Fruit fly (Drosophila melanogaster) whole organism, embryonic: Measurements from ENCODE around the gene yl.

ENCODE experiments used
- BEAF-32 ChIP-seq: fragments of 200-800 bp; sonication (Bioruptor generic); optimal IDR thresholded peaks from 3 replicates; lab custom pipeline; 2017; ENCODE audit warnings: missing biosample characterization, missing genetic modification characterization, mild to moderate bottlenecking, moderate library complexity, missing genetic modification reagents
- Bgb ChIP-seq: fragments of 200-800 bp; sonication (Bioruptor generic); IDR thresholded peaks from 2 replicates; pipeline ENCODE4 v1.3.6; 2022; ENCODE audit warnings: missing biosample characterization, missing genetic modification characterization; ENCODE audit not compliant: partially characterized antibody
- BtbVII ChIP-seq: fragments of 200-800 bp; sonication (Bioruptor generic); optimal IDR thresholded peaks from 3 replicates; lab custom pipeline; 2017; ENCODE audit warnings: missing biosample characterization, mild to moderate bottlenecking, missing genetic modification characterization
- Bteb2 ChIP-seq: fragments of 200-800 bp; sonication (Bioruptor generic); optimal IDR thresholded peaks from 2 replicates; lab custom pipeline; 2016; ENCODE audit warnings: missing biosample characterization, missing genetic modification characterization
- CG12391 ChIP-seq: fragments of 200-800 bp; sonication (Bioruptor generic); optimal IDR thresholded peaks from 3 replicates; lab custom pipeline; 2018; ENCODE audit warnings: missing biosample characterization, mild to moderate bottlenecking, missing genetic modification characterization, moderate library complexity
- CG15514 ChIP-seq: fragments of 200-800 bp; sonication (Bioruptor generic); optimal IDR thresholded peaks from 3 replicates; lab custom pipeline; 2017; ENCODE audit warnings: missing biosample characterization, missing genetic modification characterization, mild to moderate bottlenecking, moderate library complexity, missing genetic modification reagents
- CG1602 ChIP-seq: fragments of 200-800 bp; sonication (Bioruptor generic); optimal IDR thresholded peaks from 3 replicates; lab custom pipeline; 2016; ENCODE audit warnings: missing biosample characterization, missing genetic modification characterization
- CG18764 ChIP-seq: fragments of 200-800 bp; sonication (Bioruptor generic); optimal IDR thresholded peaks from 3 replicates; lab custom pipeline; 2016; ENCODE audit warnings: missing biosample characterization, missing genetic modification characterization
- CG33557 ChIP-seq: fragments of 200-800 bp; sonication (Bioruptor generic); optimal IDR thresholded peaks from 2 replicates; lab custom pipeline; 2019; ENCODE audit warnings: missing biosample characterization, mild to moderate bottlenecking, missing genetic modification characterization, moderate library complexity
- CG3847 ChIP-seq: fragments of 200-800 bp; sonication (Bioruptor generic); IDR thresholded peaks from 2 replicates; pipeline ENCODE4 v1.3.6; 2022; ENCODE audit warnings: missing biosample characterization, missing genetic modification characterization
- CG6175 ChIP-seq: fragments of 200-800 bp; sonication (Bioruptor generic); IDR thresholded peaks from 3 replicates; pipeline ENCODE4 v1.3.6; 2022; ENCODE audit warnings: missing biosample characterization, missing genetic modification characterization
- CG6854 ChIP-seq: fragments of 200-800 bp; sonication (Bioruptor generic); optimal IDR thresholded peaks from 3 replicates; lab custom pipeline; 2017; ENCODE audit warnings: missing biosample characterization, mild to moderate bottlenecking, missing genetic modification characterization
- Dip2 ChIP-seq: fragments of 200-800 bp; sonication (Bioruptor generic); IDR thresholded peaks from 2 replicates; pipeline ENCODE4 v1.3.6; 2022; ENCODE audit warnings: missing biosample characterization, missing genetic modification characterization
- Dip3 ChIP-seq: fragments of 200-800 bp; sonication (Bioruptor generic); optimal IDR thresholded peaks from 3 replicates; lab custom pipeline; 2016; ENCODE audit warnings: missing biosample characterization, missing genetic modification characterization
- Dp ChIP-seq: fragments of 200-800 bp; sonication (Bioruptor generic); optimal IDR thresholded peaks from 2 replicates; lab custom pipeline; 2018; ENCODE audit warnings: missing biosample characterization, mild to moderate bottlenecking, missing genetic modification characterization, moderate library complexity
- HLH54F ChIP-seq: fragments of 200-800 bp; sonication (Bioruptor generic); optimal IDR thresholded peaks from 3 replicates; lab custom pipeline; 2016; ENCODE audit warnings: missing biosample characterization, missing genetic modification characterization
- HmgZ ChIP-seq: fragments of 200-800 bp; sonication (Bioruptor generic); optimal IDR thresholded peaks from 2 replicates; lab custom pipeline; 2018; ENCODE audit warnings: missing biosample characterization, mild to moderate bottlenecking, missing genetic modification characterization
- MBD-R2 ChIP-seq: fragments of 200-800 bp; sonication (Bioruptor generic); IDR thresholded peaks from 2 replicates; pipeline ENCODE4 v1.3.6; 2022; ENCODE audit warnings: missing biosample characterization, missing genetic modification characterization
- MESR4 ChIP-seq: fragments of 200-800 bp; sonication (Bioruptor generic); optimal IDR thresholded peaks from 2 replicates; lab custom pipeline; 2018; ENCODE audit warnings: missing biosample characterization, mild to moderate bottlenecking, missing genetic modification characterization, moderate library complexity
- Myb ChIP-seq: fragments of 200-800 bp; sonication (Bioruptor generic); optimal IDR thresholded peaks from 2 replicates; lab custom pipeline; 2016; ENCODE audit warnings: missing biosample characterization, missing genetic modification characterization
- Oaz ChIP-seq: fragments of 200-800 bp; sonication (Bioruptor generic); IDR thresholded peaks from 2 replicates; pipeline ENCODE4 v1.3.6; 2022; ENCODE audit warnings: missing biosample characterization, missing genetic modification characterization
- Sry-β ChIP-seq: fragments of 200-800 bp; sonication (Bioruptor generic); optimal IDR thresholded peaks from 2 replicates; lab custom pipeline; 2018; ENCODE audit warnings: missing biosample characterization, mild to moderate bottlenecking, missing genetic modification characterization, moderate library complexity
- ato ChIP-seq: fragments of 200-800 bp; sonication (Bioruptor generic); IDR thresholded peaks from 2 replicates; pipeline ENCODE4 v1.3.6; 2022; ENCODE audit warnings: missing biosample characterization, missing genetic modification characterization; ENCODE audit not compliant: partially characterized antibody
- bcd ChIP-seq: fragments of 200-800 bp; sonication (Bioruptor generic); optimal IDR thresholded peaks from 2 replicates; lab custom pipeline; 2017; ENCODE audit warnings: missing biosample characterization, mild to moderate bottlenecking, missing genetic modification characterization
- corto ChIP-seq: fragments of 200-800 bp; sonication (Bioruptor generic); optimal IDR thresholded peaks from 2 replicates; lab custom pipeline; 2016; ENCODE audit warnings: missing biosample characterization, mild to moderate bottlenecking, missing genetic modification characterization, moderate library complexity
- crp ChIP-seq, 2 experiments: fragments of 200-800 bp; sonication (Bioruptor generic); optimal IDR thresholded peaks; 2 replicates in 1 of 2; 3 replicates in 1 of 2; lab custom pipeline; 2017; ENCODE audit warnings: missing biosample characterization in 2 of 2, missing genetic modification characterization in 2 of 2, mild to moderate bottlenecking in 1 of 2, moderate library complexity in 1 of 2
- cwo ChIP-seq: fragments of 200-800 bp; sonication (Bioruptor generic); optimal IDR thresholded peaks from 3 replicates; lab custom pipeline; 2017; ENCODE audit warnings: missing biosample characterization, missing genetic modification characterization, mild to moderate bottlenecking, moderate library complexity, missing genetic modification reagents
- dpn ChIP-seq, 2 experiments: fragments of 200-800 bp; sonication (Bioruptor generic); optimal IDR thresholded peaks; 3 replicates each; lab custom pipeline; 2016; ENCODE audit warnings: missing biosample characterization in 2 of 2, missing genetic modification characterization in 2 of 2
- eve ChIP-seq, 2 experiments: fragments of >200 bp; optimal IDR thresholded peaks; 2 replicates each; lab custom pipeline; 2017; ENCODE audit warnings: missing biosample characterization in 2 of 2, missing genetic modification characterization in 2 of 2
- eyg ChIP-seq: fragments of 200-800 bp; sonication (Bioruptor generic); optimal IDR thresholded peaks from 3 replicates; lab custom pipeline; 2016; ENCODE audit warnings: missing biosample characterization, missing genetic modification characterization
- grau ChIP-seq: fragments of 200-800 bp; optimal IDR thresholded peaks from 3 replicates; lab custom pipeline; 2019; ENCODE audit warnings: missing biosample characterization, mild to moderate bottlenecking, missing genetic modification characterization, moderate library complexity
- gt ChIP-seq: fragments of 200-800 bp; sonication (Bioruptor generic); IDR thresholded peaks from 2 replicates; pipeline ENCODE4 v1.3.6; 2022; ENCODE audit warnings: missing biosample characterization, missing genetic modification characterization
- insv ChIP-seq, 2 experiments: fragments of 200-800 bp; sonication (Bioruptor generic); optimal IDR thresholded peaks; 3 replicates each; lab custom pipeline; 2016 to 2018; ENCODE audit warnings: missing biosample characterization in 2 of 2, missing genetic modification characterization in 2 of 2
- maf-S ChIP-seq: fragments of 200-800 bp; sonication (Bioruptor generic); optimal IDR thresholded peaks from 2 replicates; lab custom pipeline; 2016; ENCODE audit warnings: missing biosample characterization, missing genetic modification characterization
- org-1 ChIP-seq: fragments of 200-800 bp; sonication (Bioruptor generic); optimal IDR thresholded peaks from 2 replicates; lab custom pipeline; 2017; ENCODE audit warnings: missing biosample characterization, missing genetic modification characterization
- pzg ChIP-seq: fragments of 200-800 bp; sonication (Bioruptor generic); optimal IDR thresholded peaks from 3 replicates; lab custom pipeline; 2018; ENCODE audit warnings: missing biosample characterization, mild to moderate bottlenecking, missing genetic modification characterization, moderate library complexity
- ro ChIP-seq: fragments of 200-800 bp; sonication (Bioruptor generic); IDR thresholded peaks from 2 replicates; pipeline ENCODE4 v1.3.6; 2022; ENCODE audit warnings: missing biosample characterization, missing genetic modification characterization
- row ChIP-seq: fragments of 200-800 bp; sonication (Bioruptor generic); IDR thresholded peaks from 3 replicates; pipeline ENCODE4 v1.3.6; 2022; ENCODE audit warnings: missing biosample characterization, missing genetic modification characterization
- sens ChIP-seq: fragments of 200-800 bp; sonication (Bioruptor generic); peaks from one replicate; lab custom pipeline; 2016; ENCODE audit warnings: missing biosample characterization, missing genetic modification characterization
- slbo ChIP-seq: fragments of 200-800 bp; sonication (Bioruptor generic); IDR thresholded peaks from 2 replicates; pipeline ENCODE4 v1.3.6; 2022; ENCODE audit warnings: missing biosample characterization, missing genetic modification characterization
- stwl ChIP-seq: fragments of 200-800 bp; sonication (Bioruptor generic); optimal IDR thresholded peaks from 3 replicates; lab custom pipeline; 2018; ENCODE audit warnings: missing biosample characterization, mild to moderate bottlenecking, missing genetic modification characterization, moderate library complexity
- trem ChIP-seq: fragments of 200-800 bp; optimal IDR thresholded peaks from 3 replicates; lab custom pipeline; 2019; ENCODE audit warnings: missing biosample characterization, mild to moderate bottlenecking, missing genetic modification characterization, moderate library complexity
- vvl ChIP-seq: fragments of 200-800 bp; sonication (Bioruptor generic); IDR thresholded peaks from 2 replicates; pipeline ENCODE4 v1.3.6; 2022; ENCODE audit warnings: missing biosample characterization, missing genetic modification characterization
- wor ChIP-seq: fragments of 200-800 bp; sonication (Bioruptor generic); IDR thresholded peaks from 2 replicates; pipeline ENCODE4 v1.3.6; 2022; ENCODE audit warnings: missing biosample characterization, missing genetic modification characterization
- zen ChIP-seq: fragments of 200-800 bp; sonication (Bioruptor generic); optimal IDR thresholded peaks from 3 replicates; lab custom pipeline; 2018; ENCODE audit warnings: missing biosample characterization, mild to moderate bottlenecking, missing genetic modification characterization, moderate library complexity
- zfh1 ChIP-seq: fragments of 200-800 bp; sonication (Bioruptor generic); IDR thresholded peaks from 3 replicates; pipeline ENCODE4 v1.3.6; 2022; ENCODE audit warnings: missing biosample characterization, missing genetic modification characterization

Gene yl

dm6 chrX:14199967-14200531, 7.0 kb downstream of the yl start, which contains the start of gene CG11590 (continued):
- no peak for TF ChIP-seq org-1 (GFP tag; lab: Kevin White, UChicago)
- TF ChIP-seq ato: 0 out of 2 replicates have a peak, but pooled peaks have one; percentile 10
- peak; percentile 40 for TF ChIP-seq Dp (GFP tag; lab: Kevin White, UChicago)
- TF ChIP-seq CG18764 (GFP tag; lab: Kevin White, UChicago): peak; percentile 96
- peak; percentile 26 for TF ChIP-seq BEAF-32 (GFP tag; lab: Kevin White, UChicago)
- peak; percentile 84 for TF ChIP-seq MBD-R2 (GFP tag; lab: Robert Waterston, UW)
- TF ChIP-seq CG33557: no peak
- peak in 1 of 2 experiments; percentile 79 for TF ChIP-seq insv (GFP tag; optimal IDR thresholded peaks at IDR 0.05; lab: Kevin White, UChicago)
- TF ChIP-seq stwl (tag; lab: Kevin White, UChicago): peak; percentile 42

- TF ChIP-seq MBD-R2 (GFP tag; lab: Robert Waterston, UW) (peak; percentile 85), Sry-β (GFP tag; lab: Kevin White, UChicago) (peak; percentile 15), row (peak; percentile 18; the same call in 2 of the 3 replicates), Dip3 (GFP tag; lab: Kevin White, UChicago) (no peak), bcd (GFP tag; lab: Kevin White, UChicago) (no peak), CG3847 (GFP tag; lab: Robert Waterston, UW) (peak; percentile 37), CG12391 (no peak), BtbVII (GFP tag; lab: Kevin White, UChicago) (no peak), CG15514 (peak; percentile 38), vvl (GFP tag; lab: Robert Waterston, UW) (peak; percentile 27), MESR4 (GFP tag; lab: Kevin White, UChicago) (peak; percentile 39), BEAF-32 (GFP tag; lab: Kevin White, UChicago) (peak; percentile 13), pzg (peak; percentile 34), slbo (GFP tag; lab: Robert Waterston, UW) (no peak), ro (GFP tag; lab: Robert Waterston, UW) (no peak), trem (peak; percentile 68), Myb (peak; percentile 51), corto (GFP tag; lab: Kevin White, UChicago) (no peak), crp (GFP tag; optimal IDR thresholded peaks at IDR 0.05; lab: Kevin White, UChicago) (peak; percentile 15 to 84), sens (GFP tag; lab: Kevin White, UChicago) (peak; percentile 23)
Observed at dm6 chrX:14201178-14201577, 8.2 kb downstream of the yl start, which contains the start of gene Prp16. Prp16 (plus strand) TSS chrX:14201362.

- TF ChIP-seq HmgZ (tag; lab: Kevin White, UChicago) (no peak), CG6175 (0 out of 3 replicates have a peak, but pooled peaks have one; percentile 26), CG1602 (GFP tag; lab: Kevin White, UChicago) (peak; percentile 40), Dip2 (GFP tag; lab: Robert Waterston, UW) (no peak), eyg (GFP tag; lab: Kevin White, UChicago) (no peak), maf-S (no peak), dpn (GFP tag; optimal IDR thresholded peaks at IDR 0.05; lab: Kevin White, UChicago) (peak; percentile 30 to 54), HLH54F (no peak), CG15514 (peak; percentile 27), CG6854 (GFP tag; lab: Kevin White, UChicago) (no peak), grau (tag; lab: Kevin White, UChicago) (peak; percentile 86), Bteb2 (GFP tag; lab: Kevin White, UChicago) (peak; percentile 4), wor (GFP tag; lab: Robert Waterston, UW) (peak; percentile 39; the same call in 1 of the 2 replicates), eve (GFP tag; optimal IDR thresholded peaks at IDR 0.05; lab: Kevin White, UChicago) (no peak), zfh1 (GFP tag; lab: Robert Waterston, UW) (peak; percentile 60; the same call in 2 of the 3 replicates), zen (tag; lab: Kevin White, UChicago) (peak; percentile 19), cwo (GFP tag; lab: Kevin White, UChicago) (peak; percentile 57), gt (GFP tag; lab: Robert Waterston, UW) (no peak), Bgb (GFP tag; lab: Robert Waterston, UW) (no peak), Oaz (GFP tag; lab: Robert Waterston, UW) (no peak)
Observed at dm6 chrX:14208426-14209208, 15.6 kb downstream of the yl start.
